Worm (Caenorhabditis elegans): ENCODE measurements around the gene aptf-2.
"Not testable (repeated sequence)": the region's sequence is repeated elsewhere in the genome, so short reads cannot be mapped to it uniquely, and the experiment has no call there.

Gene aptf-2

DNA sequence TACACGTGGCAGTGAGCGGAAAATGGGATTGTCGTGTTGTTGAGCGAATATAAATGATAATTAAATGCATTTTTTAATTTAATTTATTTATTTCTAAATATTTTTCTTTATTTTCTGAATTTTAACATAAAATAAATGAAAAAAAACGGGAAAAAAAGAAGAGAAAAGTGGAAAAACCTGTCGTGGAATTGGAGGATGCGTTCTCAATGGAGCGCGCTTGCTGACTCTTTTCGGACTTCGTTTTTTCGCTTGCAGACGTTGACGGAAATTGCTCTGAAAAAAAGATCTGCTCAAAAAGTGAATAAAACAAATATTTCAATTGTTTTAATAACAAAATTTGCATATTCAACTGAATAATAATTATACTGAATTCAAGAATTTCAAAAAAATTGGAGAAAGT lies 37.7 kb upstream of the aptf-2 start:
- TF ChIP-seq nhr-25 (tag; optimal IDR thresholded peaks at IDR 0.05) (no peak), ztf-11 (tag; optimal IDR thresholded peaks at IDR 0.05) (no peak), nhr-11 (tag; optimal IDR thresholded peaks at IDR 0.05) (no peak), elt-1 (tag; optimal IDR thresholded peaks at IDR 0.05) (no peak), hmg-11 (tag; optimal IDR thresholded peaks at IDR 0.05) (no peak), ceh-82 (tag; optimal IDR thresholded peaks at IDR 0.05) (no peak), ceh-9 (tag; optimal IDR thresholded peaks at IDR 0.05) (no peak), elt-3 (tag; optimal IDR thresholded peaks at IDR 0.05) (no peak), mdl-1 (tag; optimal IDR thresholded peaks at IDR 0.05) (no peak), nfya-1 (tag; optimal IDR thresholded peaks at IDR 0.05; ENCODE audit: insufficient read depth) (peak; percentile 37), nhr-67 (tag; optimal IDR thresholded peaks at IDR 0.05) (no peak), jun-1 (tag; optimal IDR thresholded peaks at IDR 0.05) (no peak), nhr-43 (tag; optimal IDR thresholded peaks at IDR 0.05; ENCODE audit: poor library complexity, severe bottlenecking) (no peak), unc-62 (GFP tag; optimal IDR thresholded peaks at IDR 0.05) (no peak), ceh-16 (tag; optimal IDR thresholded peaks at IDR 0.05) (no peak), nhr-12 (tag; optimal IDR thresholded peaks at IDR 0.05) (no peak), ceh-28 (tag; optimal IDR thresholded peaks at IDR 0.05) (no peak), nhr-23 (tag; optimal IDR thresholded peaks at IDR 0.05) (peak; percentile 1), nhr-28 (tag; optimal IDR thresholded peaks at IDR 0.05) (no peak), lin-15B (tag; optimal IDR thresholded peaks at IDR 0.05) (peak; percentile 60), pha-4 (tag; optimal IDR thresholded peaks at IDR 0.05) (peak; percentile 46), aly-2 (tag; optimal IDR thresholded peaks at IDR 0.05) (no peak), zag-1 (tag; optimal IDR thresholded peaks at IDR 0.05) (no peak), egl-5 (tag; optimal IDR thresholded peaks at IDR 0.05) (no peak)

DNA sequence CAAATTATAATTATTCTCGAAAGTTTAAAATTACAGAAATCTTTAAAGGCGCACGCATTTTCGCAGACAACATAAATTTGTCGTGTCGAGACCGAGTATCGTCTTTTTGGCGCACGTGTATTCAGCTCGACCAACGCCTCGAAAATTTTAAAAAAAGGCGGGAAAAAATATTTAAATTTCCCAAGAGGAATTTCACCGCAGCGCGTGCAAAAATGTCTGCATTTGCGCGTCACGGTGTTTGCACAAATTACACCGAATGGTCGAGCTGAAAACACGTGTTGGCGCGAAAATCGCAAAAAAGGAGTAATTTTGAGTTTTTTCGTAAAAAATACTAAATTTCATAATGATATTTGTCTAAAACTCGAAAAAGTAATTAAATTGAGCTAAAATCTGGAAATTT lies 34.9 kb upstream of the aptf-2 start:
- TF ChIP-seq aly-2 (tag; optimal IDR thresholded peaks at IDR 0.05), result no peak
- no peak for TF ChIP-seq ceh-9 (tag; optimal IDR thresholded peaks at IDR 0.05)
- no peak for TF ChIP-seq nhr-76 (tag; optimal IDR thresholded peaks at IDR 0.05)
- TF ChIP-seq ztf-4 (tag; optimal IDR thresholded peaks at IDR 0.05), result no peak
- no peak for TF ChIP-seq fkh-2 (tag; optimal IDR thresholded peaks at IDR 0.05)
- no peak for TF ChIP-seq elt-1 (tag; optimal IDR thresholded peaks at IDR 0.05)
- TF ChIP-seq elt-2 (tag; optimal IDR thresholded peaks at IDR 0.05), result no peak
- TF ChIP-seq egl-5 (tag; optimal IDR thresholded peaks at IDR 0.05), result no peak
- no peak for TF ChIP-seq nhr-43 (tag; optimal IDR thresholded peaks at IDR 0.05; ENCODE audit: poor library complexity, severe bottlenecking)
- TF ChIP-seq ceh-82 (tag; optimal IDR thresholded peaks at IDR 0.05), result no peak
- TF ChIP-seq nhr-23 (tag; optimal IDR thresholded peaks at IDR 0.05), result no peak
- no peak for TF ChIP-seq fkh-10 (GFP tag; optimal IDR thresholded peaks at IDR 0.05)
- no peak for TF ChIP-seq nfya-1 (tag; optimal IDR thresholded peaks at IDR 0.05; ENCODE audit: insufficient read depth)
- no peak for TF ChIP-seq ama-1 (optimal IDR thresholded peaks at IDR 0.05)
- TF ChIP-seq zag-1 (tag; optimal IDR thresholded peaks at IDR 0.05), result no peak
- TF ChIP-seq egl-27 (tag; optimal IDR thresholded peaks at IDR 0.05), result no peak
- no peak for TF ChIP-seq nhr-11 (tag; optimal IDR thresholded peaks at IDR 0.05)
- TF ChIP-seq ztf-11 (tag; optimal IDR thresholded peaks at IDR 0.05), result no peak

DNA sequence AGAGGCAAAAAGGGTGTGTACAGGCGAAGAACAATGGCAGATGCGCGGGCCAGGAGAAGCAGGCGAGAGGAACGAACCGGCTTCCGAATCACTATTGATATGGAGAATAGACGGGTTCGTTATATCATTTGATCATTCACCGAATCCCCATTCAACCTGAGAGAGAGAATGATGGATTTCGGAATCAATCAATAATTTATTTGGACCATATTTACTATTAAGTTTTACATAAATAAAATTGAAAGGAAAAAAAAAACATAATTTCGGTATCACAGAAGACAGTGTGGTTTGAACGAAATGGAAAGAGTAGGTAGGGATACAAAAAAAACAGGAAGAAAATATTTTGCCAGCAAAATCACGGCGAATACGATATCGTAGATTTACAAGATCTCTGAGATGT lies 29.4 kb upstream of the aptf-2 start, which contains the start of gene mam-3:
TSS of gene mam-3 (minus strand) at position 101 of the 400 bp plus-strand sequence.
- TF ChIP-seq R02D3.7 (tag; optimal IDR thresholded peaks at IDR 0.05) (no peak), jun-1 (tag; optimal IDR thresholded peaks at IDR 0.05) (no peak), ceh-82 (tag; optimal IDR thresholded peaks at IDR 0.05) (no peak)

DNA sequence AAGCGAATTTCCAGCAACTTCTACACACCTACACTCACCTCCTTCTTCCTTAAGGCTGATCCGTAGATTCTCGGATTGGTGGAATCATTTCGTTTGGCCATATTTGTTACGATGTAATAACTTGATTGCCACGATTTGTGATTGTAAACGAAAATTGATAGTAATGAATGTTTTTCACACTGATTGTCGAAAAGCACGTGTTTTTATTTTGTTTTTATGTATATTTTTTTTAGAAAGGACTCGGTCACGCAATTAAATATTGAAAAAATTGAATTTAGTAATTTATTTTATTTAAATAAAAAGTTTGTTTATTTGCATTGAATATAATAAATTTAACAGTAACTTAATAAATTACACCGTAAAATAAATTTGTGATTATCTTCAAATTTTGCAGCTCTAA lies 18.1 kb upstream of the aptf-2 start, which contains the start of gene K09B11.5:
TSS of gene K09B11.5 (minus strand) at position 101 of the 400 bp plus-strand sequence.
- not testable (repeated sequence) for TF ChIP-seq snpc-4, fos-1, nhr-23 (tag; optimal IDR thresholded peaks at IDR 0.05)

DNA sequence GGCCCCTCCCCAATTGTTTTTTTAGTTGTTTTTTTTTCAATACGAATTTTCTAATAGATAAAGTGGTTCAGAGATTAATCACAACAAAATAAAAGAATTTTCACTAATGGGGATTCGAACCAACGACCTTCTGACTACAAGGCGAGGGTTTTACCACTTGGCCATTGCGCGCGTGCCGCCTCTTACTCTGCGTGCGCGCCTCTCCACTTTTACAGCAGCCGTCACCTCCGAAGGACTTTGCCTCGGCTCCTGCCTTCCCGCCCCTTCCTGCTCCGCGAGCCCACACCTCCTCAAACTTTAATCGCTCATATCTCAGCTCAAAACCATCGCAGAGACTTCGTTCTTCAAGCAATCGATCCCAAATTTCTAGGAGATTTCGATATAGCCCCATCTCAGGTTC lies 14.3 kb upstream of the aptf-2 start:
- peak; percentile 65 for TF ChIP-seq snpc-4 (tag; optimal IDR thresholded peaks at IDR 0.05)
